ENCODE assay signal across 5 fruit fly cellular contexts in genomic region chr2L:3172745-3173271, dm6.
TF ChIP-seq lines count a peak whose summit lies in the region.

No protein-coding gene starts in this region.

- peak; percentile 30 for TF ChIP-seq CTCF in whole organism, embryonic (GFP tag; optimal IDR thresholded peaks at IDR 0.05; lab: Kevin White, UChicago)

TF ChIP-seq in whole organism, adult, 20 proteins besides CTCF, POLR2A, EP300 and RAD21 (continues in another document):
- peak; percentile 28 for TF ChIP-seq CG7045 (GFP tag; optimal IDR thresholded peaks at IDR 0.05; lab: Kevin White, UChicago)
- TF ChIP-seq CG5204 (GFP tag; optimal IDR thresholded peaks at IDR 0.05; lab: Kevin White, UChicago): no peak
- TF ChIP-seq cic (GFP tag; optimal IDR thresholded peaks at IDR 0.05; lab: Kevin White, UChicago): peak; percentile 56
- no peak for TF ChIP-seq cnc (optimal IDR thresholded peaks at IDR 0.05; lab: Kevin White, UChicago)
- peak; percentile 14 for TF ChIP-seq Mnt (GFP tag; optimal IDR thresholded peaks at IDR 0.05; lab: Kevin White, UChicago)
- no peak for TF ChIP-seq Crg-1 (GFP tag; optimal IDR thresholded peaks at IDR 0.05; lab: Kevin White, UChicago)
- TF ChIP-seq ovo (GFP tag; optimal IDR thresholded peaks at IDR 0.05; lab: Kevin White, UChicago): no peak
- TF ChIP-seq kay (GFP tag; lab: Kevin White, UChicago; ENCODE audit: borderline replicate concordance): peak; percentile 81
- no peak for TF ChIP-seq Clk (GFP tag; optimal IDR thresholded peaks at IDR 0.05; lab: Kevin White, UChicago)
- peak; percentile 50 for TF ChIP-seq CG7101 (tag; optimal IDR thresholded peaks at IDR 0.05; lab: Kevin White, UChicago)
- no peak for TF ChIP-seq toe (GFP tag; optimal IDR thresholded peaks at IDR 0.05; lab: Kevin White, UChicago)
- TF ChIP-seq CG11617 (GFP tag; optimal IDR thresholded peaks at IDR 0.05; lab: Kevin White, UChicago): no peak
- TF ChIP-seq bab1 (GFP tag; optimal IDR thresholded peaks at IDR 0.05; lab: Kevin White, UChicago): peak; percentile 72
- peak; percentile 46 for TF ChIP-seq CG33017 (tag; optimal IDR thresholded peaks at IDR 0.05; lab: Kevin White, UChicago)
- TF ChIP-seq pad (GFP tag; optimal IDR thresholded peaks at IDR 0.05; lab: Kevin White, UChicago): peak; percentile 76
- no peak for TF ChIP-seq Hr96 (GFP tag; optimal IDR thresholded peaks at IDR 0.05; lab: Kevin White, UChicago)
- TF ChIP-seq CG12768 (GFP tag; optimal IDR thresholded peaks at IDR 0.05; lab: Kevin White, UChicago): peak; percentile 50
- peak; percentile 28 for TF ChIP-seq CG14711 (tag; optimal IDR thresholded peaks at IDR 0.05; lab: Kevin White, UChicago)
- TF ChIP-seq CG1620 (GFP tag; optimal IDR thresholded peaks at IDR 0.05; lab: Kevin White, UChicago): no peak

TF ChIP-seq in whole organism, embryonic, 481 proteins besides CTCF, POLR2A, EP300 and RAD21 (continues in another document):
- TF ChIP-seq tna (GFP tag; IDR thresholded peaks at IDR 0.05; lab: Robert Waterston, UW; ENCODE audit: partially characterized antibody) (peak; percentile 85), CG13894 (tag; optimal IDR thresholded peaks at IDR 0.05; lab: Kevin White, UChicago) (peak; percentile 6), CG7987 (GFP tag; optimal IDR thresholded peaks at IDR 0.05; lab: Kevin White, UChicago) (peak; percentile 60), zen2 (GFP tag; IDR thresholded peaks at IDR 0.05; lab: Robert Waterston, UW; ENCODE audit: partially characterized antibody) (peak; percentile 86), CG34224 (GFP tag; IDR thresholded peaks at IDR 0.05; lab: Robert Waterston, UW; ENCODE audit: partially characterized antibody) (peak; percentile 77), hb (GFP tag; IDR thresholded peaks at IDR 0.05; lab: Robert Waterston, UW; ENCODE audit: partially characterized antibody) (peak; percentile 79), CG2129 (GFP tag; IDR thresholded peaks at IDR 0.05; lab: Robert Waterston, UW; ENCODE audit: partially characterized antibody) (peak; percentile 18; the same call in 1 of the 2 replicates), salm (tag; optimal IDR thresholded peaks at IDR 0.05; lab: Kevin White, UChicago) (peak; percentile 10), CG15696 (tag; optimal IDR thresholded peaks at IDR 0.05; lab: Kevin White, UChicago) (peak; percentile 22), bbx (GFP tag; IDR thresholded peaks at IDR 0.05; lab: Robert Waterston, UW; ENCODE audit: partially characterized antibody) (peak; percentile 94), CG17328 (GFP tag; IDR thresholded peaks at IDR 0.05; lab: Robert Waterston, UW) (peak; percentile 71), amos (GFP tag; IDR thresholded peaks at IDR 0.05; lab: Robert Waterston, UW; ENCODE audit: partially characterized antibody) (peak; percentile 88), toy (GFP tag; IDR thresholded peaks at IDR 0.05; lab: Robert Waterston, UW) (no peak), CoRest (tag; optimal IDR thresholded peaks at IDR 0.05; lab: Kevin White, UChicago) (peak; percentile 0), CG4820 (GFP tag; optimal IDR thresholded peaks at IDR 0.05; lab: Kevin White, UChicago) (no peak), B-H2 (GFP tag; optimal IDR thresholded peaks at IDR 0.05; lab: Kevin White, UChicago) (peak; percentile 20), CG9215 (GFP tag; IDR thresholded peaks at IDR 0.05; lab: Robert Waterston, UW) (no peak)

TF ChIP-seq in whole organism, prepupa, 60 proteins besides CTCF, POLR2A, EP300 and RAD21 (continues in another document):
- no peak for TF ChIP-seq OdsH (GFP tag; optimal IDR thresholded peaks at IDR 0.05; lab: Kevin White, UChicago)
- TF ChIP-seq dsx (GFP tag; optimal IDR thresholded peaks at IDR 0.05; lab: Kevin White, UChicago; ENCODE audit: poor library complexity, severe bottlenecking): peak; percentile 44
- TF ChIP-seq CG34406 (GFP tag; optimal IDR thresholded peaks at IDR 0.05; lab: Kevin White, UChicago): peak; percentile 53
- no peak for TF ChIP-seq CG3032 (tag; optimal IDR thresholded peaks at IDR 0.05; lab: Kevin White, UChicago)
- TF ChIP-seq CG11762 (GFP tag; optimal IDR thresholded peaks at IDR 0.05; lab: Kevin White, UChicago; ENCODE audit: insufficient read depth): peak; percentile 44
- TF ChIP-seq CG6276 (GFP tag; optimal IDR thresholded peaks at IDR 0.05; lab: Kevin White, UChicago): no peak
- peak; percentile 16 for TF ChIP-seq achi (GFP tag; optimal IDR thresholded peaks at IDR 0.05; lab: Kevin White, UChicago)
- no peak for TF ChIP-seq Sox15 (GFP tag; optimal IDR thresholded peaks at IDR 0.05; lab: Kevin White, UChicago)
- TF ChIP-seq fkh (GFP tag; optimal IDR thresholded peaks at IDR 0.05; lab: Kevin White, UChicago): peak; percentile 43
- peak in 1 of 2 experiments; percentile 17 for TF ChIP-seq ss (GFP tag; optimal IDR thresholded peaks at IDR 0.05; lab: Kevin White, UChicago)
- peak; percentile 66 for TF ChIP-seq CG3919 (GFP tag; optimal IDR thresholded peaks at IDR 0.05; lab: Kevin White, UChicago)
- TF ChIP-seq CG11902 (GFP tag; optimal IDR thresholded peaks at IDR 0.05; lab: Kevin White, UChicago): no peak
- TF ChIP-seq Hr4 (GFP tag; optimal IDR thresholded peaks at IDR 0.05; lab: Kevin White, UChicago): peak; percentile 25
- TF ChIP-seq Smox (GFP tag; optimal IDR thresholded peaks at IDR 0.05; lab: Kevin White, UChicago): no peak
- TF ChIP-seq Lpt (GFP tag; optimal IDR thresholded peaks at IDR 0.05; lab: Kevin White, UChicago): peak; percentile 7
- TF ChIP-seq Ets21C (GFP tag; optimal IDR thresholded peaks at IDR 0.05; lab: Kevin White, UChicago): no peak
- no peak for TF ChIP-seq CG6792 (GFP tag; optimal IDR thresholded peaks at IDR 0.05; lab: Kevin White, UChicago)
- TF ChIP-seq Hr39 (GFP tag; optimal IDR thresholded peaks at IDR 0.05; lab: Kevin White, UChicago): no peak
- no peak for TF ChIP-seq pdm3 (GFP tag; optimal IDR thresholded peaks at IDR 0.05; lab: Kevin White, UChicago)

TF ChIP-seq in whole organism, pupa, 21 proteins besides CTCF, POLR2A, EP300 and RAD21 (continues in another document):
- TF ChIP-seq CG9948 (tag; optimal IDR thresholded peaks at IDR 0.05; lab: Kevin White, UChicago): no peak
- no peak for TF ChIP-seq CG15710 (tag; optimal IDR thresholded peaks at IDR 0.05; lab: Kevin White, UChicago)
- TF ChIP-seq Pif1A (GFP tag; optimal IDR thresholded peaks at IDR 0.05; lab: Kevin White, UChicago): peak; percentile 35
- no peak for TF ChIP-seq CG8301 (tag; optimal IDR thresholded peaks at IDR 0.05; lab: Kevin White, UChicago)
- TF ChIP-seq CG13204 (GFP tag; optimal IDR thresholded peaks at IDR 0.05; lab: Kevin White, UChicago): no peak
- no peak for TF ChIP-seq CG14655 (GFP tag; optimal IDR thresholded peaks at IDR 0.05; lab: Kevin White, UChicago)
- TF ChIP-seq D1 (tag; optimal IDR thresholded peaks at IDR 0.05; lab: Kevin White, UChicago): no peak
- TF ChIP-seq CG12605 (GFP tag; IDR thresholded peaks at IDR 0.05; lab: Robert Waterston, UW): peak; percentile 49; the same call in 1 of the 2 replicates
- no peak for TF ChIP-seq Snoo (tag; optimal IDR thresholded peaks at IDR 0.05; lab: Kevin White, UChicago)
- TF ChIP-seq CG17806 (tag; optimal IDR thresholded peaks at IDR 0.05; lab: Kevin White, UChicago): no peak
- no peak for TF ChIP-seq CG10348 (GFP tag; IDR thresholded peaks at IDR 0.05; lab: Robert Waterston, UW)
- peak; percentile 52 for TF ChIP-seq Pif1B (GFP tag; optimal IDR thresholded peaks at IDR 0.05; lab: Kevin White, UChicago)
- TF ChIP-seq CG4496 (GFP tag; IDR thresholded peaks at IDR 0.05; lab: Robert Waterston, UW): no peak; the same call in 2 of the 3 replicates
- TF ChIP-seq fd96Ca (GFP tag; IDR thresholded peaks at IDR 0.05; lab: Robert Waterston, UW): peak; percentile 45; the same call in 1 of the 3 replicates
- TF ChIP-seq rn (GFP tag; IDR thresholded peaks at IDR 0.05; lab: Robert Waterston, UW): no peak
- peak; percentile 21; the same call in 1 of the 2 replicates for TF ChIP-seq CG32121 (GFP tag; IDR thresholded peaks at IDR 0.05; lab: Robert Waterston, UW)
- peak; percentile 31 for TF ChIP-seq CG8159 (tag; optimal IDR thresholded peaks at IDR 0.05; lab: Kevin White, UChicago)
- no peak for TF ChIP-seq CG34367 (tag; optimal IDR thresholded peaks at IDR 0.05; lab: Kevin White, UChicago)
- TF ChIP-seq EcR (GFP tag; optimal IDR thresholded peaks at IDR 0.05; lab: Kevin White, UChicago): no peak
- peak; percentile 40 for TF ChIP-seq gl (tag; optimal IDR thresholded peaks at IDR 0.05; lab: Kevin White, UChicago)

TF ChIP-seq in whole organism, wandering third instar larva, 38 proteins besides CTCF, POLR2A, EP300 and RAD21 (continues in another document):
- no peak for TF ChIP-seq Jra (GFP tag; optimal IDR thresholded peaks at IDR 0.05; lab: Kevin White, UChicago)
- TF ChIP-seq br (GFP tag; optimal IDR thresholded peaks at IDR 0.05; lab: Kevin White, UChicago): peak; percentile 30
- TF ChIP-seq Abd-B (GFP tag; optimal IDR thresholded peaks at IDR 0.05; lab: Kevin White, UChicago): no peak
- TF ChIP-seq Hr78 (GFP tag; optimal IDR thresholded peaks at IDR 0.05; lab: Kevin White, UChicago): no peak
- no peak for TF ChIP-seq usp (GFP tag; optimal IDR thresholded peaks at IDR 0.05; lab: Kevin White, UChicago)
- peak in 1 of 2 experiments; percentile 33 for TF ChIP-seq foxo (GFP tag; optimal IDR thresholded peaks at IDR 0.05; lab: Kevin White, UChicago)
- peak; percentile 14 for TF ChIP-seq Sp1 (GFP tag; optimal IDR thresholded peaks at IDR 0.05; lab: Kevin White, UChicago)
- peak; percentile 73 for TF ChIP-seq sage (GFP tag; optimal IDR thresholded peaks at IDR 0.05; lab: Kevin White, UChicago)
- TF ChIP-seq CG32264 (GFP tag; optimal IDR thresholded peaks at IDR 0.05; lab: Kevin White, UChicago): no peak
- no peak for TF ChIP-seq ey (GFP tag; optimal IDR thresholded peaks at IDR 0.05; lab: Kevin White, UChicago)
- no peak for TF ChIP-seq dl (GFP tag; optimal IDR thresholded peaks at IDR 0.05; lab: Kevin White, UChicago; ENCODE audit: insufficient read depth in 1 of 2, partially characterized antibody in 2 of 2)
- no peak for TF ChIP-seq CrebA (GFP tag; optimal IDR thresholded peaks at IDR 0.05; lab: Kevin White, UChicago; ENCODE audit: borderline replicate concordance)
- peak; percentile 33 for TF ChIP-seq OdsH (GFP tag; optimal IDR thresholded peaks at IDR 0.05; lab: Kevin White, UChicago)
- TF ChIP-seq jim (GFP tag; optimal IDR thresholded peaks at IDR 0.05; lab: Kevin White, UChicago): no peak
- no peak for TF ChIP-seq GATAd (GFP tag; optimal IDR thresholded peaks at IDR 0.05; lab: Kevin White, UChicago)
- TF ChIP-seq CG9705 (GFP tag; optimal IDR thresholded peaks at IDR 0.05; lab: Kevin White, UChicago): no peak
- TF ChIP-seq HLH106 (tag; optimal IDR thresholded peaks at IDR 0.05; lab: Kevin White, UChicago): no peak
- no peak for TF ChIP-seq psq (GFP tag; optimal IDR thresholded peaks at IDR 0.05; lab: Kevin White, UChicago)
- TF ChIP-seq Hnf4 (GFP tag; optimal IDR thresholded peaks at IDR 0.05; lab: Kevin White, UChicago): peak; percentile 45
- no peak for TF ChIP-seq Myc (optimal IDR thresholded peaks at IDR 0.05; lab: Kevin White, UChicago)
- TF ChIP-seq sv (GFP tag; optimal IDR thresholded peaks at IDR 0.05; lab: Kevin White, UChicago): no peak
- TF ChIP-seq pan (optimal IDR thresholded peaks at IDR 0.05; lab: Kevin White, UChicago): no peak
- no peak for TF ChIP-seq Mio (GFP tag; optimal IDR thresholded peaks at IDR 0.05; lab: Kevin White, UChicago)
- no peak for TF ChIP-seq lola (GFP tag; optimal IDR thresholded peaks at IDR 0.05; lab: Kevin White, UChicago)
